Fruit fly (Drosophila melanogaster) whole organism: ENCODE measurements around the gene CG33934.

Source experiments
- CG8478 ChIP-seq: fragments of >200 bp; optimal IDR thresholded peaks from 2 replicates; lab custom pipeline; 2018; ENCODE audit warnings: inconsistent platforms
- Dll ChIP-seq: fragments of >200 bp; optimal IDR thresholded peaks from 2 replicates; lab custom pipeline; 2017
- EcR ChIP-seq, 2 experiments: fragments of >200 bp; optimal IDR thresholded peaks; 2 replicates each; lab custom pipeline; 2017; ENCODE audit warnings: missing biosample characterization in 2 of 2, missing genetic modification characterization in 2 of 2, missing genetic modification reagents in 2 of 2
- pan ChIP-seq: fragments of >200 bp; optimal IDR thresholded peaks from 2 replicates; lab custom pipeline; 2017
- psq ChIP-seq: fragments of >200 bp; optimal IDR thresholded peaks from 2 replicates; lab custom pipeline; 2017
- usp ChIP-seq: fragments of >200 bp; optimal IDR thresholded peaks from 2 replicates; lab custom pipeline; 2017; ENCODE audit warnings: missing biosample characterization, missing genetic modification characterization, mixed read lengths

The CG33934 gene

dm6 chr3R:20059650-20060049 is 17.1 kb downstream of the CG33934 start, which contains the start of gene CG4390:
Gene CG4390, minus strand, starts transcription at chr3R:20059750.
- no peak for TF ChIP-seq EcR (GFP tag; optimal IDR thresholded peaks at IDR 0.05; lab: Kevin White, UChicago)
- no peak for TF ChIP-seq psq (lab: Kevin White, UChicago)
- no peak for TF ChIP-seq usp (GFP tag; lab: Kevin White, UChicago)
- TF ChIP-seq pan (lab: Kevin White, UChicago) = no peak
- TF ChIP-seq CG8478 = no peak
- no peak for TF ChIP-seq Dll (lab: Kevin White, UChicago)

- no peak for TF ChIP-seq psq (lab: Kevin White, UChicago)
- TF ChIP-seq CG8478 = no peak
Observed at dm6 chr3R:20066435-20066834, 23.9 kb downstream of the CG33934 start.

DNA sequence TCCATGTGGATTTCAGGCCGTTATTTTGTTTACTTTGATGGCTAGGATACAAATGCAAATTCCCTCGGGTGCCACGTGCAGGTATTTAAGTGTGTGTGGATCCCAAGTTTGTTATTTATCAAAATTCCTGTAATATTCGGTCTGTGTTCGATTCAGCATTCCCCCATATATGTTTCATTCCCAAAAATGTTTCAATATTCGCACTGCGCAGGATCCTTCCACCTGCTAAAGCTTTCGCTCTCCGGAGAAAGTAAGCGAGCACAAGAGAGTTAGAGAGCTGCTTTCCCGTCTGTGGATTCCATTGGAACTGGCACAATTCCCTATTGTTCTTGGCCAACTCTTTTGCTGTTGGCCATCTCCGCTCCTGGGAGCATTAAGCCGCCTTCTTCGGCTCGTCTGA is 37.6 kb downstream of the CG33934 start:
- TF ChIP-seq CG8478 (no peak), Dll (lab: Kevin White, UChicago) (no peak)

- no peak for TF ChIP-seq EcR (GFP tag; optimal IDR thresholded peaks at IDR 0.05; lab: Kevin White, UChicago)
- TF ChIP-seq pan (lab: Kevin White, UChicago) = no peak
- TF ChIP-seq Dll (lab: Kevin White, UChicago) = no peak
- TF ChIP-seq usp (GFP tag; lab: Kevin White, UChicago) = no peak
- no peak for TF ChIP-seq CG8478
- no peak for TF ChIP-seq psq (lab: Kevin White, UChicago)
Observed at dm6 chr3R:20082350-20082749, 39.8 kb downstream of the CG33934 start, which contains the start of gene Rh3. Gene Rh3, minus strand, starts transcription at chr3R:20082450.
